Fruit fly (Drosophila melanogaster) whole organism, embryonic: ENCODE measurements around the gene Polr1H.
A peak's percentile ranks its signal among the peaks of the same experiment; 100 is the strongest.

Experiments used
- Atf3 ChIP-seq: fragments of 200-800 bp; sonication (Bioruptor generic); optimal IDR thresholded peaks from 3 replicates; lab custom pipeline; 2016; ENCODE audit warnings: missing biosample characterization, missing genetic modification characterization
- B-H2 ChIP-seq: fragments of 200-800 bp; sonication (Bioruptor generic); optimal IDR thresholded peaks from 2 replicates; lab custom pipeline; 2018; ENCODE audit warnings: missing biosample characterization, mild to moderate bottlenecking, missing genetic modification characterization
- Blimp-1 ChIP-seq: fragments of 200-800 bp; sonication (Bioruptor generic); optimal IDR thresholded peaks from 3 replicates; lab custom pipeline; 2018; ENCODE audit warnings: missing biosample characterization, missing genetic modification characterization, mild to moderate bottlenecking, moderate library complexity, missing genetic modification reagents
- CG1024 ChIP-seq: fragments of 200-800 bp; sonication (Bioruptor generic); IDR thresholded peaks from 2 replicates; pipeline ENCODE4 v1.3.6; 2022; ENCODE audit warnings: missing biosample characterization, missing genetic modification characterization
- CG10431 ChIP-seq: fragments of 200-800 bp; sonication (Bioruptor generic); optimal IDR thresholded peaks from 3 replicates; lab custom pipeline; 2018; ENCODE audit warnings: missing biosample characterization, mild to moderate bottlenecking, missing genetic modification characterization
- CG11093 ChIP-seq: fragments of 200-800 bp; sonication (Bioruptor generic); IDR thresholded peaks from 3 replicates; pipeline ENCODE4 v1.3.6; 2022; ENCODE audit warnings: missing biosample characterization, missing genetic modification characterization
- CG11456 ChIP-seq: fragments of 200-800 bp; sonication (Bioruptor generic); IDR thresholded peaks from 3 replicates; pipeline ENCODE4 v1.3.6; 2022; ENCODE audit warnings: missing biosample characterization, missing genetic modification characterization
- CG1233 ChIP-seq: fragments of 200-800 bp; sonication (Bioruptor generic); optimal IDR thresholded peaks from 4 replicates; lab custom pipeline; 2018; ENCODE audit warnings: missing biosample characterization, mild to moderate bottlenecking, missing genetic modification characterization
- CG13624 ChIP-seq: fragments of 200-800 bp; sonication (Bioruptor generic); optimal IDR thresholded peaks from 2 replicates; lab custom pipeline; 2016; ENCODE audit warnings: missing biosample characterization, missing genetic modification characterization
- CG13775 ChIP-seq: fragments of 200-800 bp; sonication (Bioruptor generic); optimal IDR thresholded peaks from 3 replicates; lab custom pipeline; 2017; ENCODE audit warnings: missing biosample characterization, mild to moderate bottlenecking, missing genetic modification characterization
- CG13894 ChIP-seq: fragments of 200-800 bp; sonication (Bioruptor generic); optimal IDR thresholded peaks from 3 replicates; lab custom pipeline; 2018; ENCODE audit warnings: missing biosample characterization, mild to moderate bottlenecking, missing genetic modification characterization, moderate library complexity
- CG14014 ChIP-seq: fragments of 200-800 bp; sonication (Bioruptor generic); IDR thresholded peaks from 2 replicates; pipeline ENCODE4 v1.3.6; 2022; ENCODE audit warnings: missing biosample characterization, missing genetic modification characterization
- CG15601 ChIP-seq: fragments of 200-800 bp; sonication (Bioruptor generic); optimal IDR thresholded peaks from 3 replicates; lab custom pipeline; 2019; ENCODE audit warnings: missing biosample characterization, mild to moderate bottlenecking, missing genetic modification characterization, moderate library complexity
- CG16779 ChIP-seq: fragments of 200-800 bp; sonication (Bioruptor generic); IDR thresholded peaks from 2 replicates; pipeline ENCODE4 v1.3.6; 2022; ENCODE audit warnings: missing biosample characterization, missing genetic modification characterization
- CG16815 ChIP-seq: fragments of 200-800 bp; sonication (Bioruptor generic); optimal IDR thresholded peaks from 3 replicates; lab custom pipeline; 2017; ENCODE audit warnings: missing biosample characterization, mild to moderate bottlenecking, missing genetic modification characterization
- CG17802 ChIP-seq: fragments of 200-800 bp; sonication (Bioruptor generic); optimal IDR thresholded peaks from 2 replicates; lab custom pipeline; 2018; ENCODE audit warnings: missing biosample characterization, mild to moderate bottlenecking, missing genetic modification characterization, moderate library complexity
- CG2875 ChIP-seq: fragments of 200-800 bp; sonication (Bioruptor generic); optimal IDR thresholded peaks from 2 replicates; lab custom pipeline; 2017; ENCODE audit warnings: missing biosample characterization, mild to moderate bottlenecking, missing genetic modification characterization, missing genetic modification reagents
- CG34224 ChIP-seq: fragments of 200-800 bp; sonication (Bioruptor generic); IDR thresholded peaks from 3 replicates; pipeline ENCODE4 v1.3.6; 2022; ENCODE audit warnings: missing biosample characterization, missing genetic modification characterization; ENCODE audit not compliant: partially characterized antibody
- CG5180 ChIP-seq: fragments of 200-800 bp; sonication (Bioruptor generic); optimal IDR thresholded peaks from 3 replicates; lab custom pipeline; 2017; ENCODE audit warnings: missing biosample characterization, missing genetic modification characterization, mild to moderate bottlenecking, moderate library complexity, missing genetic modification reagents
- CG6813 ChIP-seq: fragments of 200-800 bp; sonication (Bioruptor generic); optimal IDR thresholded peaks from 2 replicates; lab custom pipeline; 2017; ENCODE audit warnings: missing biosample characterization, missing genetic modification characterization, mild to moderate bottlenecking, moderate library complexity, missing genetic modification reagents
- CG8388 ChIP-seq: fragments of 200-800 bp; sonication (Bioruptor generic); optimal IDR thresholded peaks from 2 replicates; lab custom pipeline; 2019; ENCODE audit warnings: missing biosample characterization, mild to moderate bottlenecking, missing genetic modification characterization, moderate library complexity
- CG9817 ChIP-seq: fragments of 200-800 bp; sonication (Bioruptor generic); optimal IDR thresholded peaks from 2 replicates; lab custom pipeline; 2018; ENCODE audit warnings: missing biosample characterization, mild to moderate bottlenecking, missing genetic modification characterization, moderate library complexity
- CrebB ChIP-seq: fragments of 200-800 bp; sonication (Bioruptor generic); optimal IDR thresholded peaks from 3 replicates; lab custom pipeline; 2018; ENCODE audit warnings: missing biosample characterization, mild to moderate bottlenecking, missing genetic modification characterization
- Elba2 ChIP-seq: fragments of 200-800 bp; sonication (Bioruptor generic); optimal IDR thresholded peaks from 3 replicates; lab custom pipeline; 2016; ENCODE audit warnings: missing biosample characterization, missing genetic modification characterization
- H2.0 ChIP-seq: fragments of 200-800 bp; sonication (Bioruptor generic); IDR thresholded peaks from 2 replicates; pipeline ENCODE4 v1.3.6; 2022; ENCODE audit warnings: missing biosample characterization, missing genetic modification characterization
- HLH54F ChIP-seq: fragments of 200-800 bp; sonication (Bioruptor generic); optimal IDR thresholded peaks from 3 replicates; lab custom pipeline; 2016; ENCODE audit warnings: missing biosample characterization, missing genetic modification characterization
- HmgZ ChIP-seq: fragments of 200-800 bp; sonication (Bioruptor generic); optimal IDR thresholded peaks from 2 replicates; lab custom pipeline; 2018; ENCODE audit warnings: missing biosample characterization, mild to moderate bottlenecking, missing genetic modification characterization
- Lhr ChIP-seq: fragments of 200-800 bp; sonication (Bioruptor generic); optimal IDR thresholded peaks from 3 replicates; lab custom pipeline; 2017; ENCODE audit warnings: mild to moderate bottlenecking, missing biosample characterization, missing genetic modification reagents, missing genetic modification characterization
- TFAM ChIP-seq: fragments of 200-800 bp; sonication (Bioruptor generic); optimal IDR thresholded peaks from 2 replicates; lab custom pipeline; 2017; ENCODE audit warnings: missing biosample characterization, missing genetic modification characterization, inconsistent platforms
- ac ChIP-seq: fragments of 200-800 bp; sonication (Bioruptor generic); optimal IDR thresholded peaks from 3 replicates; lab custom pipeline; 2017; ENCODE audit warnings: missing biosample characterization, mild to moderate bottlenecking, missing genetic modification characterization
- az2 ChIP-seq: fragments of 200-800 bp; sonication (Bioruptor generic); optimal IDR thresholded peaks from 3 replicates; lab custom pipeline; 2016; ENCODE audit warnings: missing biosample characterization, missing genetic modification characterization
- bcd ChIP-seq: fragments of 200-800 bp; sonication (Bioruptor generic); optimal IDR thresholded peaks from 2 replicates; lab custom pipeline; 2017; ENCODE audit warnings: missing biosample characterization, mild to moderate bottlenecking, missing genetic modification characterization
- cato ChIP-seq: fragments of 200-800 bp; sonication (Bioruptor generic); optimal IDR thresholded peaks from 2 replicates; lab custom pipeline; 2016; ENCODE audit warnings: missing biosample characterization, missing genetic modification characterization, borderline replicate concordance
- cg ChIP-seq: fragments of 200-800 bp; sonication (Bioruptor generic); optimal IDR thresholded peaks from 3 replicates; lab custom pipeline; 2019; ENCODE audit warnings: missing biosample characterization, mild to moderate bottlenecking, missing genetic modification characterization, moderate library complexity
- chif ChIP-seq, 2 experiments: fragments of 200-800 bp; sonication (Bioruptor generic); optimal IDR thresholded peaks; 3 replicates each; lab custom pipeline; 2016; ENCODE audit warnings: missing biosample characterization in 2 of 2, missing genetic modification characterization in 2 of 2
- chinmo ChIP-seq: fragments of 200-800 bp; sonication (Bioruptor generic); IDR thresholded peaks from 4 replicates; pipeline ENCODE4 v1.3.6; 2022; ENCODE audit warnings: missing biosample characterization, missing genetic modification characterization; ENCODE audit not compliant: partially characterized antibody
- ci ChIP-seq: fragments of 200-800 bp; sonication (Bioruptor generic); IDR thresholded peaks from 3 replicates; pipeline ENCODE4 v1.3.6; 2022; ENCODE audit warnings: missing biosample characterization, missing genetic modification characterization
- danr ChIP-seq: fragments of 200-800 bp; sonication (Bioruptor generic); IDR thresholded peaks from 2 replicates; pipeline ENCODE4 v1.3.6; 2022; ENCODE audit warnings: missing biosample characterization, missing genetic modification characterization
- dimm ChIP-seq: fragments of 200-800 bp; sonication (Bioruptor generic); IDR thresholded peaks from 2 replicates; pipeline ENCODE4 v1.3.6; 2022; ENCODE audit warnings: missing biosample characterization, missing genetic modification characterization
- gem ChIP-seq: fragments of 200-800 bp; sonication (Bioruptor generic); optimal IDR thresholded peaks from 2 replicates; lab custom pipeline; 2019; ENCODE audit warnings: missing biosample characterization, mild to moderate bottlenecking, missing genetic modification characterization, moderate library complexity
- hkb ChIP-seq, 2 experiments: fragments of 200-800 bp in 1 of 2; fragments of >200 bp in 1 of 2; sonication (Bioruptor generic) in 1 of 2; IDR thresholded peaks in 1 of 2; optimal IDR thresholded peaks in 1 of 2; 2 replicates each; pipeline versions ENCODE4 v1.3.6 to Lab custom; 2017 to 2022; ENCODE audit warnings: missing biosample characterization in 1 of 2, missing genetic modification characterization in 1 of 2
- jumu ChIP-seq: fragments of 200-800 bp; sonication (Bioruptor generic); optimal IDR thresholded peaks from 3 replicates; lab custom pipeline; 2016; ENCODE audit warnings: missing biosample characterization, missing genetic modification characterization
- lilli ChIP-seq: fragments of 200-800 bp; sonication (Bioruptor generic); optimal IDR thresholded peaks from 3 replicates; lab custom pipeline; 2016; ENCODE audit warnings: missing biosample characterization, missing genetic modification characterization
- nmo ChIP-seq: fragments of 200-800 bp; sonication (Bioruptor generic); optimal IDR thresholded peaks from 2 replicates; lab custom pipeline; 2018; ENCODE audit warnings: missing biosample characterization, mild to moderate bottlenecking, missing genetic modification characterization, moderate library complexity
- pzg ChIP-seq: fragments of 200-800 bp; sonication (Bioruptor generic); optimal IDR thresholded peaks from 3 replicates; lab custom pipeline; 2018; ENCODE audit warnings: missing biosample characterization, mild to moderate bottlenecking, missing genetic modification characterization, moderate library complexity
- sens ChIP-seq: fragments of 200-800 bp; sonication (Bioruptor generic); peaks from one replicate; lab custom pipeline; 2016; ENCODE audit warnings: missing biosample characterization, missing genetic modification characterization
- sim ChIP-seq: fragments of 200-800 bp; sonication (Bioruptor generic); IDR thresholded peaks from 2 replicates; pipeline ENCODE4 v1.3.6; 2022; ENCODE audit warnings: missing biosample characterization, missing genetic modification characterization
- slou ChIP-seq: fragments of 200-800 bp; sonication (Bioruptor generic); optimal IDR thresholded peaks from 3 replicates; lab custom pipeline; 2016; ENCODE audit warnings: missing biosample characterization, missing genetic modification characterization
- wor ChIP-seq: fragments of 200-800 bp; sonication (Bioruptor generic); IDR thresholded peaks from 2 replicates; pipeline ENCODE4 v1.3.6; 2022; ENCODE audit warnings: missing biosample characterization, missing genetic modification characterization
- yki ChIP-seq: fragments of >200 bp; optimal IDR thresholded peaks from 3 replicates; lab custom pipeline; 2018

Polr1H gene

DNA sequence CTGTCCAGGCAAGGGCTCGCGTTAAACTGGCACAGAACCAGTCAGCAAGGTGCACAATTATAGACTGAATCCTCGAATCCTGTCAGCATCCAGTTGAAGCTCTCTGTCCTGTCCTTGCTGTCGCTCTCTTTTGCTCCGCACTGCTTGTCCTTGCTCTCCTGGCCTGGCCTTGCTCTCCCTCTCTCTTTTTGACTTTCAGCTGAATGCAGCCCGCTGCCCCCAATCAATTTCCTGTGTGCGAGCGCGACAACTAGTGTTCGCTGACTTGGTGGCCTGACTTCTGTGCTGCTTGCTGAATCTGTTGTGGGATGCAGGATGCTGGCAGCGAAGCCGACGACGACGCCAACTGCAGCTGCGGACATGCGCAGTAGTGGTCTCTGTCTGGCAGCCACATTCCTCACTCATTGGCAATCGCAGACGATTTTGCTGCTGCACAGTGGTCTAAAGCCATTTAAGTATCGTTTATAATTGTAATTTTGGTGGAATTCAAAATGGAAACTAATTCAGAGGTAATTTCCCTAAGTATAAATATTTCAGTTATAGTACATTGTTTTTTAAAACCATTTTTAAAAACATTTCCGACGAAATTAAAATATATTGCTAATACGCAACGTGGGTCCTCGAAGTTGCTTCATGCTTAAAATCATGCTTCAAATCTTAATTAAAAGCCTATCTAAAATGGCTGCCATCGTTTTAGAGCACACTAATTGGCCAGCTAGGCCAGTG is 31.1 kb upstream of the Polr1H start (continued):
- TF ChIP-seq CG8388 (GFP tag; lab: Kevin White, UChicago) (no peak), CG1233 (GFP tag; lab: Kevin White, UChicago) (no peak), yki (no peak), gem (peak; percentile 48), sim (GFP tag; lab: Robert Waterston, UW) (no peak), CG6813 (no peak), CG14014 (GFP tag; lab: Robert Waterston, UW) (no peak), HmgZ (tag; lab: Kevin White, UChicago) (no peak), CG9817 (tag; lab: Kevin White, UChicago) (no peak), CG34224 (GFP tag; lab: Robert Waterston, UW) (no peak), CG10431 (no peak), CG16779 (peak; percentile 69; the same call in 1 of the 2 replicates), cato (GFP tag; lab: Kevin White, UChicago) (no peak), chif (GFP tag; optimal IDR thresholded peaks at IDR 0.05; lab: Kevin White, UChicago) (no peak), CG16815 (no peak), az2 (GFP tag; lab: Kevin White, UChicago) (no peak), CG11456 (no peak), CG5180 (GFP tag; lab: Kevin White, UChicago) (no peak), B-H2 (GFP tag; lab: Kevin White, UChicago) (no peak), slou (GFP tag; lab: Kevin White, UChicago) (no peak), Elba2 (GFP tag; lab: Kevin White, UChicago) (no peak), nmo (GFP tag; lab: Kevin White, UChicago) (no peak), dimm (GFP tag; lab: Robert Waterston, UW) (no peak), CG11093 (GFP tag; lab: Robert Waterston, UW) (no peak), chinmo (GFP tag; lab: Robert Waterston, UW) (0 out of 4 replicates have a peak, but pooled peaks have one; percentile 10), CG2875 (GFP tag; lab: Kevin White, UChicago) (no peak), jumu (GFP tag; lab: Kevin White, UChicago) (no peak), Blimp-1 (no peak), TFAM (GFP tag; lab: Kevin White, UChicago) (no peak), cg (GFP tag; lab: Kevin White, UChicago) (no peak), lilli (GFP tag; lab: Kevin White, UChicago) (peak; percentile 55), CG13894 (no peak), CG1024 (GFP tag; lab: Robert Waterston, UW) (no peak), Atf3 (GFP tag; lab: Kevin White, UChicago) (no peak), CG13775 (GFP tag; lab: Kevin White, UChicago) (no peak), ci (GFP tag; lab: Robert Waterston, UW) (no peak), H2.0 (GFP tag; lab: Robert Waterston, UW) (no peak), ac (GFP tag; lab: Kevin White, UChicago) (no peak), HLH54F (peak; percentile 22), CG13624 (GFP tag; lab: Kevin White, UChicago) (no peak), CrebB (no peak), bcd (GFP tag; lab: Kevin White, UChicago) (no peak), sens (GFP tag; lab: Kevin White, UChicago) (peak; percentile 13), CG17802 (tag; lab: Kevin White, UChicago) (no peak), pzg (GFP tag; lab: Kevin White, UChicago) (no peak), CG15601 (tag; lab: Kevin White, UChicago) (no peak), Lhr (GFP tag; lab: Kevin White, UChicago) (no peak), danr (no peak), wor (no peak), hkb (optimal IDR thresholded peaks at IDR 0.05; lab: Kevin White, UChicago) (no peak), hkb (GFP tag; IDR thresholded peaks at IDR 0.05; lab: Robert Waterston, UW) (no peak)
